Fruit fly (Drosophila melanogaster) whole organism, adult: ENCODE measurements around the gene S6k.

ENCODE experiments used
- CG11617 ChIP-seq: fragments of 200-800 bp; sonication (Bioruptor generic); optimal IDR thresholded peaks from 2 replicates; lab custom pipeline; 2017; ENCODE audit warnings: mild to moderate bottlenecking, missing biosample characterization, missing genetic modification reagents, missing genetic modification characterization
- CG12768 ChIP-seq: fragments of 200-800 bp; sonication (Bioruptor generic); optimal IDR thresholded peaks from 2 replicates; lab custom pipeline; 2017; ENCODE audit warnings: missing biosample characterization, missing genetic modification characterization, mild to moderate bottlenecking, moderate library complexity, missing genetic modification reagents
- CG1620 ChIP-seq: fragments of 200-800 bp; sonication (Bioruptor generic); optimal IDR thresholded peaks from 2 replicates; lab custom pipeline; 2016; ENCODE audit warnings: missing biosample characterization, missing genetic modification characterization
- CG5204 ChIP-seq: fragments of 200-800 bp; sonication (Bioruptor generic); optimal IDR thresholded peaks from 2 replicates; lab custom pipeline; 2016; ENCODE audit warnings: missing biosample characterization, missing genetic modification characterization
- Clk ChIP-seq: fragments of 200-800 bp; sonication (Bioruptor generic); optimal IDR thresholded peaks from 2 replicates; lab custom pipeline; 2017; ENCODE audit warnings: missing biosample characterization, missing genetic modification characterization
- Crg-1 ChIP-seq: fragments of 200-800 bp; sonication (Bioruptor generic); optimal IDR thresholded peaks from 2 replicates; lab custom pipeline; 2016; ENCODE audit warnings: missing biosample characterization, missing genetic modification characterization
- Mnt ChIP-seq: fragments of 200-800 bp; sonication (Bioruptor generic); optimal IDR thresholded peaks from 2 replicates; lab custom pipeline; 2016; ENCODE audit warnings: missing biosample characterization, mild to moderate bottlenecking, missing genetic modification characterization
- bab1 ChIP-seq: fragments of 200-800 bp; sonication (Bioruptor generic); optimal IDR thresholded peaks from 3 replicates; lab custom pipeline; 2019; ENCODE audit warnings: missing biosample characterization, mild to moderate bottlenecking, missing genetic modification characterization, moderate library complexity
- cic ChIP-seq: fragments of 200-800 bp; sonication (Bioruptor generic); optimal IDR thresholded peaks from 2 replicates; lab custom pipeline; 2017; ENCODE audit warnings: missing biosample characterization, mild to moderate bottlenecking, missing genetic modification characterization, moderate library complexity
- cnc ChIP-seq, 2 experiments: fragments of >200 bp; optimal IDR thresholded peaks; 2 replicates each; lab custom pipeline; 2017
- kay ChIP-seq: fragments of 200-800 bp; sonication (Bioruptor generic); peaks from one replicate; lab custom pipeline; 2016; ENCODE audit warnings: missing biosample characterization, missing genetic modification characterization, borderline replicate concordance
- ovo ChIP-seq: fragments of 200-800 bp; sonication (Bioruptor generic); optimal IDR thresholded peaks from 2 replicates; lab custom pipeline; 2016; ENCODE audit warnings: missing biosample characterization, missing genetic modification characterization
- pad ChIP-seq: fragments of 200-800 bp; sonication (Bioruptor generic); optimal IDR thresholded peaks from 3 replicates; lab custom pipeline; 2017; ENCODE audit warnings: missing biosample characterization, missing genetic modification characterization, mild to moderate bottlenecking, moderate library complexity, missing genetic modification reagents
- tj ChIP-seq: fragments of 200-800 bp; sonication (Bioruptor generic); optimal IDR thresholded peaks from 3 replicates; lab custom pipeline; 2017; ENCODE audit warnings: missing biosample characterization, mild to moderate bottlenecking, missing genetic modification characterization, moderate library complexity

- TF ChIP-seq ovo (GFP tag; lab: Kevin White, UChicago) = no peak
- TF ChIP-seq tj (GFP tag; lab: Kevin White, UChicago) = no peak
- TF ChIP-seq Mnt (GFP tag; lab: Kevin White, UChicago) = no peak
- no peak for TF ChIP-seq CG1620
- TF ChIP-seq CG11617 (GFP tag; lab: Kevin White, UChicago) = no peak
- TF ChIP-seq kay (GFP tag; lab: Kevin White, UChicago) = no peak
- TF ChIP-seq cnc (optimal IDR thresholded peaks at IDR 0.05; lab: Kevin White, UChicago) = no peak
- no peak for TF ChIP-seq Clk (GFP tag; lab: Kevin White, UChicago)
- TF ChIP-seq pad = no peak
- no peak for TF ChIP-seq Crg-1 (GFP tag; lab: Kevin White, UChicago)
- no peak for TF ChIP-seq CG5204 (GFP tag; lab: Kevin White, UChicago)
- no peak for TF ChIP-seq cic (GFP tag; lab: Kevin White, UChicago)
- TF ChIP-seq bab1 = no peak
- no peak for TF ChIP-seq CG12768 (GFP tag; lab: Kevin White, UChicago)
Measured at dm6 chr3L:5809201-5809584, 1.5 kb downstream of the S6k start.
